Fruit fly (Drosophila melanogaster) whole organism, embryonic: ENCODE data around the gene Trf.

Experiments used
- Adf1 ChIP-seq: fragments of 200-800 bp; sonication (Bioruptor generic); IDR thresholded peaks from 2 replicates; pipeline ENCODE4 v1.3.6; 2022; ENCODE audit warnings: missing biosample characterization, missing genetic modification characterization
- B-H1 ChIP-seq: fragments of 200-800 bp; sonication (Bioruptor generic); IDR thresholded peaks from 3 replicates; pipeline ENCODE4 v1.3.6; 2022; ENCODE audit warnings: missing biosample characterization, missing genetic modification characterization
- Bdp1 ChIP-seq: fragments of 200-800 bp; sonication (Bioruptor generic); optimal IDR thresholded peaks from 3 replicates; lab custom pipeline; 2016; ENCODE audit warnings: missing biosample characterization, missing genetic modification characterization
- CG10462 ChIP-seq: fragments of 200-800 bp; sonication (Bioruptor generic); optimal IDR thresholded peaks from 2 replicates; lab custom pipeline; 2016; ENCODE audit warnings: missing biosample characterization, missing genetic modification characterization
- CG10959 ChIP-seq: fragments of 200-800 bp; sonication (Bioruptor generic); IDR thresholded peaks from 2 replicates; pipeline ENCODE4 v1.3.6; 2022; ENCODE audit warnings: missing biosample characterization, missing genetic modification characterization
- CG11398 ChIP-seq: fragments of 200-800 bp; sonication (Bioruptor generic); optimal IDR thresholded peaks from 2 replicates; lab custom pipeline; 2016; ENCODE audit warnings: missing biosample characterization, missing genetic modification characterization
- CG11560 ChIP-seq: fragments of 200-800 bp; sonication (Bioruptor generic); IDR thresholded peaks from 3 replicates; pipeline ENCODE4 v1.3.6; 2022; ENCODE audit warnings: missing biosample characterization, missing genetic modification characterization
- CG13775 ChIP-seq: fragments of 200-800 bp; sonication (Bioruptor generic); optimal IDR thresholded peaks from 3 replicates; lab custom pipeline; 2017; ENCODE audit warnings: missing biosample characterization, mild to moderate bottlenecking, missing genetic modification characterization
- CG14667 ChIP-seq: fragments of 200-800 bp; sonication (Bioruptor generic); IDR thresholded peaks from 2 replicates; pipeline ENCODE4 v1.3.6; 2022; ENCODE audit warnings: missing biosample characterization, missing genetic modification characterization
- CG15601 ChIP-seq: fragments of 200-800 bp; sonication (Bioruptor generic); optimal IDR thresholded peaks from 3 replicates; lab custom pipeline; 2019; ENCODE audit warnings: missing biosample characterization, mild to moderate bottlenecking, missing genetic modification characterization, moderate library complexity
- CG16863 ChIP-seq: fragments of 200-800 bp; sonication (Bioruptor generic); optimal IDR thresholded peaks from 3 replicates; lab custom pipeline; 2016; ENCODE audit warnings: missing biosample characterization, missing genetic modification characterization
- CG17802 ChIP-seq: fragments of 200-800 bp; sonication (Bioruptor generic); optimal IDR thresholded peaks from 2 replicates; lab custom pipeline; 2018; ENCODE audit warnings: missing biosample characterization, mild to moderate bottlenecking, missing genetic modification characterization, moderate library complexity
- CG2116 ChIP-seq: fragments of 200-800 bp; sonication (Bioruptor generic); optimal IDR thresholded peaks from 3 replicates; lab custom pipeline; 2018; ENCODE audit warnings: missing biosample characterization, mild to moderate bottlenecking, missing genetic modification characterization
- CG2199 ChIP-seq: fragments of 200-800 bp; sonication (Bioruptor generic); IDR thresholded peaks from 3 replicates; pipeline ENCODE4 v1.3.6; 2022; ENCODE audit warnings: missing biosample characterization, missing genetic modification characterization
- CG30403 ChIP-seq: fragments of 200-800 bp; sonication (Bioruptor generic); optimal IDR thresholded peaks from 3 replicates; lab custom pipeline; 2016; ENCODE audit warnings: missing biosample characterization, missing genetic modification characterization
- CG3065 ChIP-seq: fragments of 200-800 bp; sonication (Bioruptor generic); optimal IDR thresholded peaks from 2 replicates; lab custom pipeline; 2016; ENCODE audit warnings: missing biosample characterization, missing genetic modification characterization
- CG33557 ChIP-seq: fragments of 200-800 bp; sonication (Bioruptor generic); optimal IDR thresholded peaks from 2 replicates; lab custom pipeline; 2019; ENCODE audit warnings: missing biosample characterization, mild to moderate bottlenecking, missing genetic modification characterization, moderate library complexity
- CG34376 ChIP-seq: fragments of 200-800 bp; sonication (Bioruptor generic); optimal IDR thresholded peaks from 2 replicates; lab custom pipeline; 2018; ENCODE audit warnings: missing biosample characterization, mild to moderate bottlenecking, missing genetic modification characterization
- CG6689 ChIP-seq: fragments of 200-800 bp; sonication (Bioruptor generic); IDR thresholded peaks from 2 replicates; pipeline ENCODE4 v1.3.6; 2022; ENCODE audit warnings: missing biosample characterization, missing genetic modification characterization
- CG9437 ChIP-seq: fragments of 200-800 bp; sonication (Bioruptor generic); optimal IDR thresholded peaks from 2 replicates; lab custom pipeline; 2018; ENCODE audit warnings: missing biosample characterization, mild to moderate bottlenecking, missing genetic modification characterization
- CG9609 ChIP-seq: fragments of 200-800 bp; sonication (Bioruptor generic); optimal IDR thresholded peaks from 3 replicates; lab custom pipeline; 2016; ENCODE audit warnings: missing biosample characterization, missing genetic modification characterization
- Dbx ChIP-seq: fragments of 200-800 bp; sonication (Bioruptor generic); IDR thresholded peaks from 3 replicates; pipeline ENCODE4 v1.3.6; 2022; ENCODE audit warnings: missing biosample characterization, missing genetic modification characterization
- Drgx ChIP-seq: fragments of 200-800 bp; sonication (Bioruptor generic); IDR thresholded peaks from 2 replicates; pipeline ENCODE4 v1.3.6; 2022; ENCODE audit warnings: missing biosample characterization, missing genetic modification characterization
- Hr51 ChIP-seq, 2 experiments: fragments of 200-800 bp; sonication (Bioruptor generic); optimal IDR thresholded peaks; 2 replicates in 1 of 2; 3 replicates in 1 of 2; lab custom pipeline; 2016 to 2018; ENCODE audit warnings: missing biosample characterization in 2 of 2, missing genetic modification characterization in 2 of 2, mild to moderate bottlenecking in 1 of 2, moderate library complexity in 1 of 2
- Lhr ChIP-seq: fragments of 200-800 bp; sonication (Bioruptor generic); optimal IDR thresholded peaks from 3 replicates; lab custom pipeline; 2017; ENCODE audit warnings: mild to moderate bottlenecking, missing biosample characterization, missing genetic modification reagents, missing genetic modification characterization
- Lpt ChIP-seq: fragments of >200 bp; optimal IDR thresholded peaks from 2 replicates; lab custom pipeline; 2018; ENCODE audit warnings: missing biosample characterization, missing genetic modification characterization
- NFAT ChIP-seq: fragments of 200-800 bp; sonication (Bioruptor generic); IDR thresholded peaks from 2 replicates; pipeline ENCODE4 v1.3.6; 2022; ENCODE audit warnings: missing biosample characterization, missing genetic modification characterization
- Xbp1 ChIP-seq: fragments of 200-800 bp; sonication (Bioruptor generic); optimal IDR thresholded peaks from 3 replicates; lab custom pipeline; 2016; ENCODE audit warnings: missing biosample characterization, mild to moderate bottlenecking, missing genetic modification characterization
- ara ChIP-seq: fragments of 200-800 bp; sonication (Bioruptor generic); IDR thresholded peaks from 2 replicates; pipeline ENCODE4 v1.3.6; 2022; ENCODE audit warnings: missing biosample characterization, missing genetic modification characterization
- cato ChIP-seq: fragments of 200-800 bp; sonication (Bioruptor generic); optimal IDR thresholded peaks from 2 replicates; lab custom pipeline; 2016; ENCODE audit warnings: missing biosample characterization, missing genetic modification characterization, borderline replicate concordance
- ci ChIP-seq: fragments of 200-800 bp; sonication (Bioruptor generic); IDR thresholded peaks from 3 replicates; pipeline ENCODE4 v1.3.6; 2022; ENCODE audit warnings: missing biosample characterization, missing genetic modification characterization
- dan ChIP-seq: fragments of 200-800 bp; sonication (Bioruptor generic); IDR thresholded peaks from 2 replicates; pipeline ENCODE4 v1.3.6; 2022; ENCODE audit warnings: missing biosample characterization, missing genetic modification characterization
- esg ChIP-seq: fragments of 200-800 bp; sonication (Bioruptor generic); conservative IDR thresholded peaks from 2 replicates; pipeline ENCODE4 v1.3.6; 2022; ENCODE audit warnings: missing biosample characterization, missing genetic modification characterization
- ewg ChIP-seq: fragments of 200-800 bp; sonication (Bioruptor generic); optimal IDR thresholded peaks from 3 replicates; lab custom pipeline; 2017; ENCODE audit warnings: mild to moderate bottlenecking, missing biosample characterization, missing genetic modification reagents, missing genetic modification characterization
- fd96Cb ChIP-seq: fragments of 200-800 bp; sonication (Bioruptor generic); optimal IDR thresholded peaks from 2 replicates; lab custom pipeline; 2018; ENCODE audit warnings: missing biosample characterization, mild to moderate bottlenecking, missing genetic modification characterization, moderate library complexity
- hth ChIP-seq: fragments of >200 bp; optimal IDR thresholded peaks from 2 replicates; lab custom pipeline; 2017; ENCODE audit warnings: inconsistent platforms
- ind ChIP-seq: fragments of 200-800 bp; sonication (Bioruptor generic); optimal IDR thresholded peaks from 3 replicates; lab custom pipeline; 2016; ENCODE audit warnings: missing biosample characterization, missing genetic modification characterization
- jigr1 ChIP-seq: fragments of 200-800 bp; sonication (Bioruptor generic); IDR thresholded peaks from 3 replicates; pipeline ENCODE4 v1.3.6; 2022; ENCODE audit warnings: missing biosample characterization, missing genetic modification characterization
- lmd ChIP-seq: fragments of 200-800 bp; sonication (Bioruptor generic); IDR thresholded peaks from 2 replicates; pipeline ENCODE4 v1.3.6; 2022; ENCODE audit warnings: missing biosample characterization, missing genetic modification characterization
- mam ChIP-seq: fragments of 200-800 bp; sonication (Bioruptor generic); optimal IDR thresholded peaks from 3 replicates; lab custom pipeline; 2016; ENCODE audit warnings: missing biosample characterization, missing genetic modification characterization
- org-1 ChIP-seq: fragments of 200-800 bp; sonication (Bioruptor generic); optimal IDR thresholded peaks from 2 replicates; lab custom pipeline; 2017; ENCODE audit warnings: missing biosample characterization, missing genetic modification characterization
- psq ChIP-seq: fragments of 200-800 bp; sonication (Bioruptor generic); optimal IDR thresholded peaks from 2 replicates; lab custom pipeline; 2017; ENCODE audit warnings: missing biosample characterization, missing genetic modification characterization
- ranshi ChIP-seq: fragments of 200-800 bp; sonication (Bioruptor generic); IDR thresholded peaks from 2 replicates; pipeline ENCODE4 v1.3.6; 2022; ENCODE audit warnings: missing biosample characterization, missing genetic modification characterization
- ro ChIP-seq: fragments of 200-800 bp; sonication (Bioruptor generic); IDR thresholded peaks from 2 replicates; pipeline ENCODE4 v1.3.6; 2022; ENCODE audit warnings: missing biosample characterization, missing genetic modification characterization
- salm ChIP-seq: fragments of 200-800 bp; sonication (Bioruptor generic); optimal IDR thresholded peaks from 2 replicates; lab custom pipeline; 2018; ENCODE audit warnings: missing biosample characterization, mild to moderate bottlenecking, missing genetic modification characterization
- sens ChIP-seq: fragments of 200-800 bp; sonication (Bioruptor generic); peaks from one replicate; lab custom pipeline; 2016; ENCODE audit warnings: missing biosample characterization, missing genetic modification characterization
- tap ChIP-seq: fragments of 200-800 bp; optimal IDR thresholded peaks from 3 replicates; lab custom pipeline; 2019; ENCODE audit warnings: missing biosample characterization, mild to moderate bottlenecking, missing genetic modification characterization, moderate library complexity
- usp ChIP-seq: fragments of >200 bp; optimal IDR thresholded peaks from 2 replicates; lab custom pipeline; 2017; ENCODE audit warnings: missing biosample characterization, missing genetic modification characterization
- wdn ChIP-seq: fragments of 200-800 bp; sonication (Bioruptor generic); IDR thresholded peaks from 2 replicates; pipeline ENCODE4 v1.3.6; 2022; ENCODE audit warnings: missing biosample characterization, missing genetic modification characterization
- zf30C ChIP-seq: fragments of 200-800 bp; sonication (Bioruptor generic); optimal IDR thresholded peaks from 3 replicates; lab custom pipeline; 2018; ENCODE audit warnings: missing biosample characterization, mild to moderate bottlenecking, missing genetic modification characterization

The Trf gene

dm6 chr2L:8081640-8082485 is 9.2 kb downstream of the Trf start (continued):
- TF ChIP-seq jigr1 (GFP tag; lab: Robert Waterston, UW), result peak; percentile 45; the same call in 1 of the 3 replicates
- peak; percentile 48 for TF ChIP-seq ro (GFP tag; lab: Robert Waterston, UW)
- TF ChIP-seq B-H1, result no peak; the same call in 2 of the 3 replicates
- TF ChIP-seq lmd (GFP tag; lab: Robert Waterston, UW), result peak; percentile 91
- TF ChIP-seq CG10959 (GFP tag; lab: Robert Waterston, UW), result peak; percentile 80
- no peak for TF ChIP-seq NFAT (GFP tag; lab: Robert Waterston, UW)
- TF ChIP-seq hth (lab: Kevin White, UChicago), result no peak
- peak; percentile 78 for TF ChIP-seq Xbp1 (GFP tag; lab: Kevin White, UChicago)
- peak; percentile 47 for TF ChIP-seq CG2116 (GFP tag; lab: Kevin White, UChicago)
- no peak for TF ChIP-seq Lpt (GFP tag; lab: Kevin White, UChicago)
- TF ChIP-seq Drgx (GFP tag; lab: Robert Waterston, UW), result peak; percentile 37; the same call in 1 of the 2 replicates
- peak; percentile 55; the same call in 1 of the 2 replicates for TF ChIP-seq Adf1
- peak; percentile 89 for TF ChIP-seq CG30403
- no peak for TF ChIP-seq dan (GFP tag; lab: Robert Waterston, UW)
- peak; percentile 86 for TF ChIP-seq CG9437 (GFP tag; lab: Kevin White, UChicago)
- peak; percentile 94 for TF ChIP-seq CG2199 (GFP tag; lab: Robert Waterston, UW)
- TF ChIP-seq ci, result peak; percentile 88
- TF ChIP-seq CG34376 (GFP tag; lab: Kevin White, UChicago), result no peak
- TF ChIP-seq Hr51 (GFP tag; optimal IDR thresholded peaks at IDR 0.05; lab: Kevin White, UChicago), result peak; percentile 27 to 84
- peak; percentile 43 for TF ChIP-seq CG16863
- TF ChIP-seq usp (GFP tag; lab: Kevin White, UChicago), result no peak
- peak; percentile 47 for TF ChIP-seq psq (GFP tag; lab: Kevin White, UChicago)
- peak; percentile 34 for TF ChIP-seq Lhr (GFP tag; lab: Kevin White, UChicago)
- peak; percentile 73 for TF ChIP-seq salm (tag; lab: Kevin White, UChicago)
- TF ChIP-seq CG13775 (GFP tag; lab: Kevin White, UChicago), result peak; percentile 87
- peak; percentile 33 for TF ChIP-seq mam (GFP tag; lab: Kevin White, UChicago)
- TF ChIP-seq ara (GFP tag; lab: Robert Waterston, UW), result peak; percentile 32; the same call in 1 of the 2 replicates
- TF ChIP-seq Dbx, result peak; percentile 85
- TF ChIP-seq tap (tag; lab: Kevin White, UChicago), result no peak
- peak; percentile 63; the same call in 1 of the 3 replicates for TF ChIP-seq CG11560
- TF ChIP-seq CG6689 (GFP tag; lab: Robert Waterston, UW), result peak; percentile 65
- peak; percentile 27 for TF ChIP-seq ind (GFP tag; lab: Kevin White, UChicago)
- peak; percentile 80 for TF ChIP-seq CG10462
- TF ChIP-seq CG3065 (GFP tag; lab: Kevin White, UChicago), result peak; percentile 70
- TF ChIP-seq wdn, result peak; percentile 70; the same call in 1 of the 2 replicates
- peak; percentile 95 for TF ChIP-seq zf30C (GFP tag; lab: Kevin White, UChicago)
- peak; percentile 52 for TF ChIP-seq Bdp1
- TF ChIP-seq esg, result peak; percentile 87
- TF ChIP-seq CG11398 (GFP tag; lab: Kevin White, UChicago), result no peak
- TF ChIP-seq CG14667, result 0 out of 2 replicates have a peak, but pooled peaks have one; percentile 17
- peak; percentile 79 for TF ChIP-seq cato (GFP tag; lab: Kevin White, UChicago)
- TF ChIP-seq sens (GFP tag; lab: Kevin White, UChicago), result peak; percentile 91
- TF ChIP-seq ranshi (GFP tag; lab: Robert Waterston, UW), result peak; percentile 88
- TF ChIP-seq ewg (GFP tag; lab: Kevin White, UChicago), result peak; percentile 76
- peak; percentile 73 for TF ChIP-seq org-1 (GFP tag; lab: Kevin White, UChicago)
- peak; percentile 87 for TF ChIP-seq CG33557 (GFP tag; lab: Kevin White, UChicago)
- TF ChIP-seq CG9609 (GFP tag; lab: Kevin White, UChicago), result peak; percentile 6
- peak; percentile 83 for TF ChIP-seq fd96Cb (tag; lab: Kevin White, UChicago)
- TF ChIP-seq CG17802 (tag; lab: Kevin White, UChicago), result no peak
- peak; percentile 69 for TF ChIP-seq CG15601 (tag; lab: Kevin White, UChicago)
